Worm (Caenorhabditis elegans): Measurements from ENCODE around the gene srz-9.

ce11 chrIII:1214121-1214673 is 49.6 kb upstream of the srz-9 start:
- no peak for TF ChIP-seq nhr-77 (tag; optimal IDR thresholded peaks at IDR 0.05)
- TF ChIP-seq ceh-90 (tag; optimal IDR thresholded peaks at IDR 0.05), result no peak
- no peak for TF ChIP-seq nhr-12 (tag; optimal IDR thresholded peaks at IDR 0.05)
- TF ChIP-seq nhr-11 (tag; optimal IDR thresholded peaks at IDR 0.05), result no peak

Measured in whole organism, L1 larva.